Fruit fly (Drosophila melanogaster) whole organism, prepupa: ENCODE results near the gene CG31468.

Experiments used
- Blimp-1 ChIP-seq: fragments of 200-800 bp; sonication (Bioruptor generic); optimal IDR thresholded peaks from 3 replicates; lab custom pipeline; 2017; ENCODE audit warnings: missing biosample characterization, missing genetic modification characterization, mild to moderate bottlenecking, moderate library complexity, missing genetic modification reagents
- CG10669 ChIP-seq: fragments of 200-800 bp; sonication (Bioruptor generic); optimal IDR thresholded peaks from 3 replicates; lab custom pipeline; 2018; ENCODE audit warnings: missing biosample characterization, mild to moderate bottlenecking, missing genetic modification characterization, moderate library complexity
- CG11294 ChIP-seq: fragments of 200-800 bp; sonication (Bioruptor generic); IDR thresholded peaks from 2 replicates; pipeline ENCODE4 v1.3.6; 2022; ENCODE audit warnings: missing biosample characterization, missing genetic modification characterization
- CG11762 ChIP-seq: fragments of 200-800 bp; sonication (Bioruptor generic); optimal IDR thresholded peaks from 3 replicates; lab custom pipeline; 2016; ENCODE audit warnings: missing biosample characterization, missing genetic modification characterization; ENCODE audit not compliant: insufficient read depth
- CG15336 ChIP-seq: fragments of 200-800 bp; sonication (Bioruptor generic); IDR thresholded peaks from 2 replicates; pipeline ENCODE4 v1.3.6; 2022; ENCODE audit warnings: missing biosample characterization, missing genetic modification characterization
- CG1621 ChIP-seq: fragments of 200-800 bp; sonication (Bioruptor generic); optimal IDR thresholded peaks from 3 replicates; lab custom pipeline; 2018; ENCODE audit warnings: missing biosample characterization, mild to moderate bottlenecking, missing genetic modification characterization
- CG16779 ChIP-seq: fragments of 200-800 bp; sonication (Bioruptor generic); optimal IDR thresholded peaks from 3 replicates; lab custom pipeline; 2017; ENCODE audit warnings: missing biosample characterization, mild to moderate bottlenecking, missing genetic modification characterization
- CG3032 ChIP-seq: fragments of 200-800 bp; optimal IDR thresholded peaks from 2 replicates; lab custom pipeline; 2019; ENCODE audit warnings: missing biosample characterization, mild to moderate bottlenecking, missing genetic modification characterization, moderate library complexity
- CG3919 ChIP-seq: fragments of 200-800 bp; sonication (Bioruptor generic); optimal IDR thresholded peaks from 3 replicates; lab custom pipeline; 2016; ENCODE audit warnings: missing biosample characterization, missing genetic modification characterization
- CG4318 ChIP-seq: fragments of 200-800 bp; sonication (Bioruptor generic); optimal IDR thresholded peaks from 3 replicates; lab custom pipeline; 2017; ENCODE audit warnings: missing biosample characterization, mild to moderate bottlenecking, missing genetic modification characterization
- CG6276 ChIP-seq: fragments of 200-800 bp; sonication (Bioruptor generic); optimal IDR thresholded peaks from 2 replicates; lab custom pipeline; 2017; ENCODE audit warnings: missing biosample characterization, mild to moderate bottlenecking, missing genetic modification characterization
- CG6792 ChIP-seq: fragments of 200-800 bp; sonication (Bioruptor generic); optimal IDR thresholded peaks from 3 replicates; lab custom pipeline; 2016; ENCODE audit warnings: missing biosample characterization, missing genetic modification characterization
- CG6808 ChIP-seq: fragments of 200-800 bp; sonication (Bioruptor generic); optimal IDR thresholded peaks from 3 replicates; lab custom pipeline; 2017; ENCODE audit warnings: missing biosample characterization, missing genetic modification characterization, mild to moderate bottlenecking, moderate library complexity, missing genetic modification reagents
- CG6854 ChIP-seq: fragments of 200-800 bp; sonication (Bioruptor generic); optimal IDR thresholded peaks from 2 replicates; lab custom pipeline; 2017; ENCODE audit warnings: missing biosample characterization, mild to moderate bottlenecking, missing genetic modification characterization
- CG7368 ChIP-seq: fragments of 200-800 bp; sonication (Bioruptor generic); optimal IDR thresholded peaks from 3 replicates; lab custom pipeline; 2016; ENCODE audit warnings: missing biosample characterization, missing genetic modification characterization
- CG8319 ChIP-seq: fragments of 200-800 bp; sonication (Bioruptor generic); optimal IDR thresholded peaks from 3 replicates; lab custom pipeline; 2016; ENCODE audit warnings: missing biosample characterization, missing genetic modification characterization
- CG8632 ChIP-seq: fragments of 200-800 bp; sonication (Bioruptor generic); optimal IDR thresholded peaks from 3 replicates; lab custom pipeline; 2016; ENCODE audit warnings: missing biosample characterization, missing genetic modification characterization
- CG9139 ChIP-seq: fragments of 200-800 bp; sonication (Bioruptor generic); optimal IDR thresholded peaks from 3 replicates; lab custom pipeline; 2017; ENCODE audit warnings: missing biosample characterization, mild to moderate bottlenecking, missing genetic modification characterization
- Eip78C ChIP-seq: fragments of 200-800 bp; sonication (Bioruptor generic); peaks from one replicate; lab custom pipeline; 2016; ENCODE audit warnings: missing biosample characterization, missing genetic modification characterization
- Eip93F ChIP-seq: fragments of 200-800 bp; sonication (Bioruptor generic); optimal IDR thresholded peaks from 2 replicates; lab custom pipeline; 2016; ENCODE audit warnings: missing biosample characterization, mild to moderate bottlenecking, missing genetic modification characterization
- Ets21C ChIP-seq: fragments of 200-800 bp; sonication (Bioruptor generic); optimal IDR thresholded peaks from 3 replicates; lab custom pipeline; 2016; ENCODE audit warnings: missing biosample characterization, missing genetic modification characterization
- Ets96B ChIP-seq: fragments of 200-800 bp; optimal IDR thresholded peaks from 2 replicates; lab custom pipeline; 2019; ENCODE audit warnings: missing biosample characterization, mild to moderate bottlenecking, missing genetic modification characterization, moderate library complexity
- Hr38 ChIP-seq: sonication (Bioruptor generic); optimal IDR thresholded peaks from 2 replicates; lab custom pipeline; 2016; ENCODE audit warnings: missing biosample characterization, missing genetic modification characterization
- Hr39 ChIP-seq: fragments of 200-800 bp; sonication (Bioruptor generic); optimal IDR thresholded peaks from 2 replicates; lab custom pipeline; 2016; ENCODE audit warnings: missing biosample characterization, missing genetic modification characterization
- Met ChIP-seq: fragments of 200-800 bp; sonication (Bioruptor generic); optimal IDR thresholded peaks from 3 replicates; lab custom pipeline; 2016; ENCODE audit warnings: missing biosample characterization, missing genetic modification characterization
- OdsH ChIP-seq: fragments of 200-800 bp; sonication (Bioruptor generic); optimal IDR thresholded peaks from 3 replicates; lab custom pipeline; 2016; ENCODE audit warnings: missing biosample characterization, missing genetic modification characterization
- Smox ChIP-seq: fragments of 200-800 bp; sonication (Bioruptor generic); optimal IDR thresholded peaks from 3 replicates; lab custom pipeline; 2016; ENCODE audit warnings: missing biosample characterization, missing genetic modification characterization
- Sox102F ChIP-seq: fragments of 200-800 bp; sonication (Bioruptor generic); optimal IDR thresholded peaks from 2 replicates; lab custom pipeline; 2016; ENCODE audit warnings: missing biosample characterization, mild to moderate bottlenecking, missing genetic modification characterization
- Sox15 ChIP-seq: fragments of 200-800 bp; sonication (Bioruptor generic); optimal IDR thresholded peaks from 3 replicates; lab custom pipeline; 2016; ENCODE audit warnings: missing biosample characterization, missing genetic modification characterization
- achi ChIP-seq: fragments of 200-800 bp; sonication (Bioruptor generic); optimal IDR thresholded peaks from 3 replicates; lab custom pipeline; 2016; ENCODE audit warnings: missing biosample characterization, missing genetic modification characterization
- acj6 ChIP-seq: fragments of 200-800 bp; sonication (Bioruptor generic); optimal IDR thresholded peaks from 3 replicates; lab custom pipeline; 2016; ENCODE audit warnings: missing biosample characterization, missing genetic modification characterization
- cyc ChIP-seq: fragments of 200-800 bp; sonication (Bioruptor generic); optimal IDR thresholded peaks from 3 replicates; lab custom pipeline; 2016; ENCODE audit warnings: missing biosample characterization, missing genetic modification characterization
- dac ChIP-seq: fragments of 200-800 bp; sonication (Bioruptor generic); optimal IDR thresholded peaks from 2 replicates; lab custom pipeline; 2017; ENCODE audit warnings: missing biosample characterization, mild to moderate bottlenecking, missing genetic modification characterization
- eg ChIP-seq: fragments of 200-800 bp; sonication (Bioruptor generic); IDR thresholded peaks from 3 replicates; pipeline ENCODE4 v1.3.6; 2022; ENCODE audit warnings: missing biosample characterization, missing genetic modification characterization
- esn ChIP-seq: fragments of 200-800 bp; sonication (Bioruptor generic); optimal IDR thresholded peaks from 2 replicates; lab custom pipeline; 2016; ENCODE audit warnings: missing biosample characterization, mild to moderate bottlenecking, missing genetic modification characterization, moderate library complexity
- fd59A ChIP-seq: fragments of 200-800 bp; sonication (Bioruptor generic); optimal IDR thresholded peaks from 2 replicates; lab custom pipeline; 2017; ENCODE audit warnings: missing biosample characterization, mild to moderate bottlenecking, missing genetic modification characterization, missing genetic modification reagents
- fd85E ChIP-seq: fragments of 200-800 bp; sonication (Bioruptor generic); optimal IDR thresholded peaks from 3 replicates; lab custom pipeline; 2016; ENCODE audit warnings: missing biosample characterization, missing genetic modification characterization
- fkh ChIP-seq: fragments of 200-800 bp; sonication (Bioruptor generic); optimal IDR thresholded peaks from 3 replicates; lab custom pipeline; 2017; ENCODE audit warnings: missing biosample characterization, mild to moderate bottlenecking, missing genetic modification characterization, moderate library complexity
- lz ChIP-seq: fragments of 200-800 bp; sonication (Bioruptor generic); optimal IDR thresholded peaks from 3 replicates; lab custom pipeline; 2016; ENCODE audit warnings: missing biosample characterization, missing genetic modification characterization
- net ChIP-seq: fragments of 200-800 bp; sonication (Bioruptor generic); optimal IDR thresholded peaks from 3 replicates; lab custom pipeline; 2016; ENCODE audit warnings: missing biosample characterization, missing genetic modification characterization
- pdm3 ChIP-seq: fragments of 200-800 bp; sonication (Bioruptor generic); optimal IDR thresholded peaks from 3 replicates; lab custom pipeline; 2016; ENCODE audit warnings: missing biosample characterization, missing genetic modification characterization
- spab ChIP-seq: fragments of 200-800 bp; sonication (Bioruptor generic); optimal IDR thresholded peaks from 2 replicates; lab custom pipeline; 2017; ENCODE audit warnings: missing biosample characterization, mild to moderate bottlenecking, missing genetic modification characterization, missing genetic modification reagents
- ss ChIP-seq, 2 experiments: fragments of 200-800 bp; sonication (Bioruptor generic); optimal IDR thresholded peaks; 2 replicates in 1 of 2; 3 replicates in 1 of 2; lab custom pipeline; 2017 to 2018; ENCODE audit warnings: mild to moderate bottlenecking in 2 of 2, missing biosample characterization in 2 of 2, missing genetic modification characterization in 2 of 2, moderate library complexity in 1 of 2
- topi ChIP-seq: fragments of 200-800 bp; sonication (Bioruptor generic); optimal IDR thresholded peaks from 3 replicates; lab custom pipeline; 2016; ENCODE audit warnings: missing biosample characterization, missing genetic modification characterization
- vri ChIP-seq: fragments of 200-800 bp; sonication (Bioruptor generic); optimal IDR thresholded peaks from 3 replicates; lab custom pipeline; 2016; ENCODE audit warnings: missing biosample characterization, mild to moderate bottlenecking, missing genetic modification characterization

CG31468 gene

dm6 chr3R:23723381-23724034, 23.4 kb upstream of the CG31468 start (continued):
- TF ChIP-seq CG10669 (GFP tag; lab: Kevin White, UChicago) (peak; percentile 36), Met (no peak), OdsH (GFP tag; lab: Kevin White, UChicago) (peak; percentile 51), spab (GFP tag; lab: Kevin White, UChicago) (peak; percentile 20), achi (GFP tag; lab: Kevin White, UChicago) (peak; percentile 21), lz (GFP tag; lab: Kevin White, UChicago) (peak; percentile 41), CG6792 (GFP tag; lab: Kevin White, UChicago) (peak; percentile 60), CG8632 (peak; percentile 5), Hr38 (GFP tag; lab: Kevin White, UChicago) (no peak), CG16779 (tag; lab: Kevin White, UChicago) (peak; percentile 23), CG9139 (GFP tag; lab: Kevin White, UChicago) (peak; percentile 46), CG11762 (GFP tag; lab: Kevin White, UChicago) (peak; percentile 46), fd59A (GFP tag; lab: Kevin White, UChicago) (no peak), CG3032 (no peak), ss (GFP tag; optimal IDR thresholded peaks at IDR 0.05; lab: Kevin White, UChicago) (peak; percentile 55 to 61), fkh (peak; percentile 92), CG3919 (GFP tag; lab: Kevin White, UChicago) (peak; percentile 61), topi (GFP tag; lab: Kevin White, UChicago) (peak; percentile 8), CG8319 (GFP tag; lab: Kevin White, UChicago) (peak; percentile 48), Eip93F (GFP tag; lab: Kevin White, UChicago) (no peak)

- TF ChIP-seq CG11294 (peak; percentile 77; the same call in 1 of the 2 replicates), Sox15 (GFP tag; lab: Kevin White, UChicago) (peak; percentile 75), topi (GFP tag; lab: Kevin White, UChicago) (peak; percentile 74), CG9139 (GFP tag; lab: Kevin White, UChicago) (peak; percentile 55), spab (GFP tag; lab: Kevin White, UChicago) (peak; percentile 81), pdm3 (GFP tag; lab: Kevin White, UChicago) (peak; percentile 79), Met (peak; percentile 84), esn (GFP tag; lab: Kevin White, UChicago) (peak; percentile 92), Blimp-1 (GFP tag; lab: Kevin White, UChicago) (peak; percentile 59), CG4318 (peak; percentile 84), Ets96B (peak; percentile 90), vri (GFP tag; lab: Kevin White, UChicago) (peak; percentile 92), dac (GFP tag; lab: Kevin White, UChicago) (peak; percentile 7), CG7368 (GFP tag; lab: Kevin White, UChicago) (peak; percentile 89), CG6276 (GFP tag; lab: Kevin White, UChicago) (peak; percentile 89), acj6 (peak; percentile 89), CG15336 (GFP tag; lab: Robert Waterston, UW) (peak; percentile 97), Smox (GFP tag; lab: Kevin White, UChicago) (peak; percentile 87), CG3032 (peak; percentile 89), net (GFP tag; lab: Kevin White, UChicago) (peak; percentile 89), lz (GFP tag; lab: Kevin White, UChicago) (peak; percentile 69), fd59A (GFP tag; lab: Kevin White, UChicago) (peak; percentile 64), CG6808 (peak; percentile 77), CG1621 (peak; percentile 54), Ets21C (no peak), CG11762 (GFP tag; lab: Kevin White, UChicago) (peak; percentile 89), eg (GFP tag; lab: Robert Waterston, UW) (peak; percentile 95), cyc (peak; percentile 80), Sox102F (peak; percentile 68), CG8319 (GFP tag; lab: Kevin White, UChicago) (peak; percentile 79), CG6854 (peak; percentile 14), fd85E (GFP tag; lab: Kevin White, UChicago) (peak; percentile 81), Hr39 (peak; percentile 32), Eip78C (GFP tag; lab: Kevin White, UChicago) (peak; percentile 98), CG6792 (GFP tag; lab: Kevin White, UChicago) (peak; percentile 91), Eip93F (GFP tag; lab: Kevin White, UChicago) (peak; percentile 44)
Measured at dm6 chr3R:23722680-23723372, 22.7 kb upstream of the CG31468 start, which contains the start of gene CG10365. Gene CG10365 (plus strand): TSS chr3R:23723331.
